Fruit fly (Drosophila melanogaster): ENCODE results near the gene CG42780.

The CG42780 gene

dm6 chrX:7332493-7332892 is 502 bp upstream of the CG42780 start (continued):
- 0 out of 3 replicates have a peak, but pooled peaks have one; percentile 14 for TF ChIP-seq CG17361 (GFP tag; IDR thresholded peaks at IDR 0.05)
- TF ChIP-seq chinmo (GFP tag; IDR thresholded peaks at IDR 0.05; ENCODE audit: partially characterized antibody) = no peak
- TF ChIP-seq peb (GFP tag; IDR thresholded peaks at IDR 0.05) = no peak
- no peak for TF ChIP-seq CG4707 (GFP tag; optimal IDR thresholded peaks at IDR 0.05)
- TF ChIP-seq slbo (GFP tag; IDR thresholded peaks at IDR 0.05) = peak; percentile 87
- TF ChIP-seq bbx (GFP tag; IDR thresholded peaks at IDR 0.05; ENCODE audit: partially characterized antibody) = no peak
- TF ChIP-seq CG17802 (tag; optimal IDR thresholded peaks at IDR 0.05) = no peak
- peak; percentile 68 for TF ChIP-seq vvl (GFP tag; IDR thresholded peaks at IDR 0.05)
- peak; percentile 49 for TF ChIP-seq tin (GFP tag; optimal IDR thresholded peaks at IDR 0.05)
- peak; percentile 23; the same call in 1 of the 2 replicates for TF ChIP-seq GATAe (GFP tag; conservative IDR thresholded peaks at IDR 0.05)
- TF ChIP-seq az2 (GFP tag; optimal IDR thresholded peaks at IDR 0.05) = peak; percentile 56
- TF ChIP-seq CG3838 (GFP tag; optimal IDR thresholded peaks at IDR 0.05) = peak; percentile 7
- peak; percentile 63 for TF ChIP-seq NFAT (GFP tag; IDR thresholded peaks at IDR 0.05)
- TF ChIP-seq CG11398 (GFP tag; optimal IDR thresholded peaks at IDR 0.05) = peak; percentile 51
- TF ChIP-seq CG10654 (GFP tag; optimal IDR thresholded peaks at IDR 0.05) = peak; percentile 35
- peak; percentile 45 for TF ChIP-seq CG8924 (tag; optimal IDR thresholded peaks at IDR 0.05)
- TF ChIP-seq CG1647 (GFP tag; optimal IDR thresholded peaks at IDR 0.05) = peak; percentile 53
- peak; percentile 73 for TF ChIP-seq NfI (GFP tag; optimal IDR thresholded peaks at IDR 0.05)
- TF ChIP-seq Hmx (GFP tag; optimal IDR thresholded peaks at IDR 0.05) = no peak
- TF ChIP-seq Atf3 (GFP tag; optimal IDR thresholded peaks at IDR 0.05) = no peak
- TF ChIP-seq CkIIα-i1 (GFP tag; IDR thresholded peaks at IDR 0.05) = no peak
- peak; percentile 76 for TF ChIP-seq gem (tag; optimal IDR thresholded peaks at IDR 0.05)
- TF ChIP-seq CG12071 (GFP tag; optimal IDR thresholded peaks at IDR 0.05) = peak; percentile 39
- TF ChIP-seq org-1 (GFP tag; optimal IDR thresholded peaks at IDR 0.05) = peak; percentile 24
- TF ChIP-seq CG18619 (GFP tag; optimal IDR thresholded peaks at IDR 0.05) = peak; percentile 57
- no peak for TF ChIP-seq sqz (GFP tag; optimal IDR thresholded peaks at IDR 0.05)
- TF ChIP-seq sim (GFP tag; IDR thresholded peaks at IDR 0.05) = no peak
- peak; percentile 49 for TF ChIP-seq CG2712 (tag; optimal IDR thresholded peaks at IDR 0.05)
- peak; percentile 82 for TF ChIP-seq CHES-1-like (GFP tag; optimal IDR thresholded peaks at IDR 0.05)
- TF ChIP-seq CG14014 (GFP tag; IDR thresholded peaks at IDR 0.05) = peak; percentile 70
- no peak for TF ChIP-seq dan (GFP tag; IDR thresholded peaks at IDR 0.05)
- TF ChIP-seq kay (GFP tag; optimal IDR thresholded peaks at IDR 0.05) = peak; percentile 9
- TF ChIP-seq yki (optimal IDR thresholded peaks at IDR 0.05) = no peak
- peak; percentile 64 for TF ChIP-seq shn (GFP tag; optimal IDR thresholded peaks at IDR 0.05)
- no peak for TF ChIP-seq Trl (optimal IDR thresholded peaks at IDR 0.05)
- peak; percentile 73 for TF ChIP-seq Trl (GFP tag; optimal IDR thresholded peaks at IDR 0.05)
- no peak for TF ChIP-seq fd64A (GFP tag; optimal IDR thresholded peaks at IDR 0.05)
- peak; percentile 54 for TF ChIP-seq CG9437 (GFP tag; optimal IDR thresholded peaks at IDR 0.05)
- peak; percentile 62 for TF ChIP-seq Nf-YB (GFP tag; optimal IDR thresholded peaks at IDR 0.05)
- peak; percentile 16 for TF ChIP-seq odd (GFP tag; optimal IDR thresholded peaks at IDR 0.05)
- TF ChIP-seq pb (GFP tag; optimal IDR thresholded peaks at IDR 0.05) = peak; percentile 50
- TF ChIP-seq inv (GFP tag; IDR thresholded peaks at IDR 0.05; ENCODE audit: partially characterized antibody) = no peak
- TF ChIP-seq Vsx1 (GFP tag; optimal IDR thresholded peaks at IDR 0.05) = peak; percentile 4
- no peak for TF ChIP-seq nerfin-2 (GFP tag; IDR thresholded peaks at IDR 0.05; ENCODE audit: partially characterized antibody)
- peak; percentile 53 for TF ChIP-seq CG12155 (GFP tag; optimal IDR thresholded peaks at IDR 0.05)
- TF ChIP-seq CG14965 (GFP tag; optimal IDR thresholded peaks at IDR 0.05; ENCODE audit: borderline replicate concordance) = no peak
- TF ChIP-seq eyg (GFP tag; optimal IDR thresholded peaks at IDR 0.05) = peak; percentile 58
- peak; percentile 53 for TF ChIP-seq bcd (GFP tag; optimal IDR thresholded peaks at IDR 0.05)
- TF ChIP-seq CG6854 (GFP tag; optimal IDR thresholded peaks at IDR 0.05) = no peak
- TF ChIP-seq CG1792 (GFP tag; optimal IDR thresholded peaks at IDR 0.05) = peak; percentile 35
- peak; percentile 19 for TF ChIP-seq CG9876 (GFP tag; optimal IDR thresholded peaks at IDR 0.05)
- TF ChIP-seq schlank (tag; optimal IDR thresholded peaks at IDR 0.05) = peak; percentile 59
